Fruit fly (Drosophila melanogaster): ENCODE results near the gene CG32459.

DNA sequence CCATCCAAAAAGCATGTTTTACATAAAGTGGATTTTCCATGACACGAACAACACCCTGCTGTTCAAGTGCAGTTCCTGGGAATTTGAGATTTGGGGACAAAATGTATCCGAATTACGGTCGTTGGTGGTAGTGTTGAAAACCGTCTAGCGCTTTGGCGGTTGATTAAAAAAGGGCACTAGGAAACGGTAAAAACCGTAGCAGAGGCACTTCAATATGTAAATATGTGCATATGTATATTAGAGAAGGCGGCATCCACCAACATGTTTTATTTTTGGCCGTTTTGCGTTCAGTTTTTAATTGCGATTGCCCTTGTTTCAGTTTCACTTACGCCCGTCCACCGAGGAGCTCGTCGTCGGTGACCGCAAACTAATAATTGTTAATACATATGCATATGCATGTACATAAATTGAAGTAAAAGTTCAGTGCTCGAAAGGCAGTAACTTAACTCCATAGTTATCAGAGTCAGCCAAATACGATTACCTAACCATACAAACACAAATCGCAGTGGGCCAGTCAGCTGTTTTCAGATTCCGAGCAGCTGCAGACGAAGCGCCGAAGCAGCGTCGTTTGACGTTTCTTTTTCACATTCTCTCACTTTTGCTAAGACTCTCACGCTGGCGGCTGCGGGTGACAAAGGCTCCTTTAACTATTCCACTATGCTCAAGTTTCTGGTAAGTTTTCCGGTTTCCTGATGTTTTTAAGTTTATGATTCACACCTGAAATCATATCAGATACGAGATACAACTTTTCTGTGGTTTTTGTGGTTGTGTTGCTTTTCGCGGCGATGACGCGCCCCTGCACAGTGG lies 8.6 kb upstream of the CG32459 start, which contains the start of gene CG33170:
- TF ChIP-seq Dll (optimal IDR thresholded peaks at IDR 0.05) (no peak), psq (optimal IDR thresholded peaks at IDR 0.05) (no peak), pan (optimal IDR thresholded peaks at IDR 0.05) (no peak), CG8478 (optimal IDR thresholded peaks at IDR 0.05) (no peak), EcR (GFP tag; optimal IDR thresholded peaks at IDR 0.05) (no peak)
